Fruit fly (Drosophila melanogaster): Measurements from ENCODE around the gene CG32462.

DNA sequence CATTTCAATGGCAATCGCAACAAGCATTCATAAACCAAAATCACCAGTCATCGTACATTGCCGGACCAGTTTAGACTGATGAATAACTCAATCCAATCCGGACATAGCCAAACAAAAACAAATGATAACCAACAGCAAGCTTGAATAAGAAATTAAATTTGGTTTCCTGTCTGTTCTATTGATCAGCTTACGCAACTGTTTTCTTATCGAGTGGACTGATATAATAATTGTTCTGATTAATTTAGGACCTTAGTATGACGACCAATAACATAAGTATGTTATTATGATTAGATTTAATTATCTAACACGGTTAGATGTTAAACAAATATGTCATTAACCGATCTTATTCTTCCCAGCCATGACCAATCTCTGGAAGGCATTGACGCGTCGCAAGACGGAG is 37.7 kb upstream of the CG32462 start:
- TF ChIP-seq fru (GFP tag; optimal IDR thresholded peaks at IDR 0.05) = no peak
- TF ChIP-seq Mio (GFP tag; optimal IDR thresholded peaks at IDR 0.05) = no peak
- no peak for TF ChIP-seq br (GFP tag; optimal IDR thresholded peaks at IDR 0.05)
- TF ChIP-seq Hnf4 (GFP tag; optimal IDR thresholded peaks at IDR 0.05) = no peak
- TF ChIP-seq dsf (GFP tag; optimal IDR thresholded peaks at IDR 0.05; ENCODE audit: borderline replicate concordance) = no peak
- no peak for TF ChIP-seq CG32264 (GFP tag; optimal IDR thresholded peaks at IDR 0.05)
- no peak for TF ChIP-seq pan (optimal IDR thresholded peaks at IDR 0.05)
- no peak for TF ChIP-seq h (GFP tag; optimal IDR thresholded peaks at IDR 0.05)
- no peak for TF ChIP-seq Rel (GFP tag; optimal IDR thresholded peaks at IDR 0.05)
- TF ChIP-seq Rel (tag; optimal IDR thresholded peaks at IDR 0.05) = no peak
- no peak for TF ChIP-seq HLH106 (tag; optimal IDR thresholded peaks at IDR 0.05)
- no peak for TF ChIP-seq dmrt93B (GFP tag; optimal IDR thresholded peaks at IDR 0.05)
- no peak for TF ChIP-seq Hr78 (GFP tag; optimal IDR thresholded peaks at IDR 0.05)
- TF ChIP-seq Dfd (GFP tag; optimal IDR thresholded peaks at IDR 0.05) = no peak

Measured in whole organism, wandering third instar larva.